Fruit fly (Drosophila melanogaster) whole organism, wandering third instar larva: ENCODE measurements around the gene CG43954.

ENCODE experiments used
- Abd-B ChIP-seq: fragments of >200 bp; optimal IDR thresholded peaks from 2 replicates; lab custom pipeline; 2017; ENCODE audit warnings: missing biosample characterization, missing genetic modification characterization
- CG9705 ChIP-seq: fragments of 200-800 bp; sonication (Bioruptor generic); optimal IDR thresholded peaks from 2 replicates; lab custom pipeline; 2018; ENCODE audit warnings: missing biosample characterization, mild to moderate bottlenecking, missing genetic modification characterization
- CrebA ChIP-seq: fragments of 200-800 bp; sonication (Bioruptor generic); optimal IDR thresholded peaks from 2 replicates; lab custom pipeline; 2016; ENCODE audit warnings: missing biosample characterization, mild to moderate bottlenecking, missing genetic modification characterization, borderline replicate concordance
- Dfd ChIP-seq: fragments of >200 bp; optimal IDR thresholded peaks from 2 replicates; lab custom pipeline; 2017; ENCODE audit warnings: missing biosample characterization, missing genetic modification characterization
- Dif ChIP-seq: fragments of 200-275, 200-300 bp; sonication (Bioruptor generic); optimal IDR thresholded peaks from 2 replicates; lab custom pipeline; 2018; ENCODE audit warnings: missing biosample characterization, missing genetic modification characterization; ENCODE audit not compliant: partially characterized antibody
- GATAd ChIP-seq: sonication (Bioruptor generic); optimal IDR thresholded peaks from 2 replicates; lab custom pipeline; 2016; ENCODE audit warnings: missing biosample characterization, missing genetic modification characterization
- Hnf4 ChIP-seq: fragments of 200-800 bp; sonication (Bioruptor generic); optimal IDR thresholded peaks from 2 replicates; lab custom pipeline; 2016; ENCODE audit warnings: missing biosample characterization, mild to moderate bottlenecking, missing genetic modification characterization
- Hr78 ChIP-seq: fragments of >200 bp; optimal IDR thresholded peaks from 2 replicates; lab custom pipeline; 2017; ENCODE audit warnings: missing biosample characterization, missing genetic modification characterization
- Hr83 ChIP-seq: fragments of 200-300 bp; sonication (Bioruptor generic); optimal IDR thresholded peaks from 2 replicates; lab custom pipeline; 2016; ENCODE audit warnings: missing biosample characterization, mild to moderate bottlenecking, missing genetic modification characterization, moderate library complexity; ENCODE audit not compliant: poor library complexity, severe bottlenecking
- Jra ChIP-seq: sonication (Bioruptor generic); optimal IDR thresholded peaks from 2 replicates; lab custom pipeline; 2016; ENCODE audit warnings: missing biosample characterization, missing genetic modification characterization
- Mio ChIP-seq: sonication (Bioruptor generic); optimal IDR thresholded peaks from 2 replicates; lab custom pipeline; 2016; ENCODE audit warnings: missing biosample characterization, missing genetic modification characterization
- Myc ChIP-seq: fragments of >200 bp; optimal IDR thresholded peaks from 2 replicates; lab custom pipeline; 2017
- N ChIP-seq: fragments of >200 bp; optimal IDR thresholded peaks from 2 replicates; lab custom pipeline; 2018; ENCODE audit warnings: missing biosample characterization, missing external identifiers, missing genetic modification characterization
- OdsH ChIP-seq: fragments of 200-800 bp; sonication (Bioruptor generic); optimal IDR thresholded peaks from 2 replicates; lab custom pipeline; 2016; ENCODE audit warnings: missing biosample characterization, mild to moderate bottlenecking, missing genetic modification characterization
- Rel ChIP-seq, 2 experiments: fragments of 200-800 bp; sonication (Bioruptor generic) in 1 of 2; optimal IDR thresholded peaks; 2 replicates in 1 of 2; 3 replicates in 1 of 2; lab custom pipeline; 2016 to 2019; ENCODE audit warnings: mild to moderate bottlenecking in 2 of 2, missing biosample characterization in 2 of 2, missing genetic modification characterization in 2 of 2, moderate library complexity in 1 of 2
- Sp1 ChIP-seq: fragments of 200-800 bp; sonication (Bioruptor generic); optimal IDR thresholded peaks from 3 replicates; lab custom pipeline; 2019; ENCODE audit warnings: missing biosample characterization, mild to moderate bottlenecking, missing genetic modification characterization, moderate library complexity
- Vsx2 ChIP-seq: fragments of 200-300, 225-300 bp; sonication (Bioruptor generic); optimal IDR thresholded peaks from 2 replicates; lab custom pipeline; 2018; ENCODE audit warnings: missing biosample characterization, missing genetic modification characterization; ENCODE audit not compliant: partially characterized antibody
- br ChIP-seq: fragments of 200-800 bp; sonication (Bioruptor generic); optimal IDR thresholded peaks from 2 replicates; lab custom pipeline; 2016; ENCODE audit warnings: missing biosample characterization, missing genetic modification characterization
- brk ChIP-seq: fragments of 200-800 bp; sonication (Bioruptor generic); optimal IDR thresholded peaks from 2 replicates; lab custom pipeline; 2016; ENCODE audit warnings: missing biosample characterization, mild to moderate bottlenecking, missing genetic modification characterization
- dl ChIP-seq, 2 experiments: fragments of 175-275, 200-275 bp in 1 of 2; fragments of 200-275 bp in 1 of 2; sonication (Bioruptor generic); optimal IDR thresholded peaks; lab custom pipeline; 2018; ENCODE audit warnings: mild to moderate bottlenecking in 2 of 2, missing biosample characterization in 2 of 2, missing genetic modification characterization in 2 of 2, moderate library complexity in 2 of 2; ENCODE audit not compliant: partially characterized antibody in 2 of 2, insufficient read depth in 1 of 2
- dsf ChIP-seq: sonication (Bioruptor generic); optimal IDR thresholded peaks from 2 replicates; lab custom pipeline; 2016; ENCODE audit warnings: missing biosample characterization, missing genetic modification characterization, borderline replicate concordance
- foxo ChIP-seq, 2 experiments: fragments of 200-800 bp; sonication (Bioruptor generic); optimal IDR thresholded peaks; 2 replicates in 1 of 2; 3 replicates in 1 of 2; lab custom pipeline; 2016 to 2017; ENCODE audit warnings: missing biosample characterization in 2 of 2, missing genetic modification characterization in 2 of 2
- fru ChIP-seq: fragments of 200-800 bp; sonication (Bioruptor generic); optimal IDR thresholded peaks from 3 replicates; lab custom pipeline; 2016; ENCODE audit warnings: missing biosample characterization, mild to moderate bottlenecking, missing genetic modification characterization
- h ChIP-seq: fragments of 200-800 bp; sonication (Bioruptor generic); optimal IDR thresholded peaks from 3 replicates; lab custom pipeline; 2016; ENCODE audit warnings: missing biosample characterization, mild to moderate bottlenecking, missing genetic modification characterization
- jim ChIP-seq: fragments of 175-275, 200-325 bp; sonication (Bioruptor generic); optimal IDR thresholded peaks from 2 replicates; lab custom pipeline; 2016; ENCODE audit warnings: missing biosample characterization, mild to moderate bottlenecking, missing genetic modification characterization
- lola ChIP-seq: fragments of >200 bp; optimal IDR thresholded peaks from 2 replicates; lab custom pipeline; 2017; ENCODE audit warnings: missing biosample characterization, missing genetic modification characterization
- psq ChIP-seq: fragments of 200-800 bp; sonication (Bioruptor generic); optimal IDR thresholded peaks from 3 replicates; lab custom pipeline; 2017; ENCODE audit warnings: missing biosample characterization, mild to moderate bottlenecking, missing genetic modification characterization, moderate library complexity
- rgr ChIP-seq: fragments of 200-800 bp; sonication (Bioruptor generic); optimal IDR thresholded peaks from 3 replicates; lab custom pipeline; 2016; ENCODE audit warnings: missing biosample characterization, mild to moderate bottlenecking, missing genetic modification characterization
- sage ChIP-seq: fragments of 200-800 bp; sonication (Bioruptor generic); optimal IDR thresholded peaks from 2 replicates; lab custom pipeline; 2016; ENCODE audit warnings: missing biosample characterization, mild to moderate bottlenecking, missing genetic modification characterization
- sv ChIP-seq: fragments of 200-800 bp; sonication (Bioruptor generic); optimal IDR thresholded peaks from 3 replicates; lab custom pipeline; 2016; ENCODE audit warnings: missing biosample characterization, missing genetic modification characterization
- tai ChIP-seq: sonication (Bioruptor generic); optimal IDR thresholded peaks from 2 replicates; lab custom pipeline; 2016; ENCODE audit warnings: missing biosample characterization, missing genetic modification characterization
- woc ChIP-seq: sonication (Bioruptor generic); optimal IDR thresholded peaks from 2 replicates; lab custom pipeline; 2016; ENCODE audit warnings: missing biosample characterization, mild to moderate bottlenecking, missing genetic modification characterization

The CG43954 gene

dm6 chr3L:16711430-16712228 lies at the start of gene CG43954, which contains the start of the genes Lasp and Dab:
CG43954 (minus strand) TSS chr3L:16711677.
Lasp (minus strand) TSS chr3L:16711677.
Dab (plus strand) TSS chr3L:16712126.
- TF ChIP-seq Rel (GFP tag; optimal IDR thresholded peaks at IDR 0.05; lab: Kevin White, UChicago), result no peak
- TF ChIP-seq Rel (tag; optimal IDR thresholded peaks at IDR 0.05; lab: Kevin White, UChicago), result peak; percentile 42
- no peak for TF ChIP-seq N (GFP tag; lab: Kevin White, UChicago)
- TF ChIP-seq Mio (GFP tag; lab: Kevin White, UChicago), result no peak
- peak; percentile 43 for TF ChIP-seq Hr83 (GFP tag; lab: Kevin White, UChicago)
- TF ChIP-seq dsf, result peak; percentile 41
- TF ChIP-seq Jra (GFP tag; lab: Kevin White, UChicago), result peak; percentile 47
- TF ChIP-seq Vsx2 (GFP tag; lab: Kevin White, UChicago), result no peak
- TF ChIP-seq foxo (GFP tag; optimal IDR thresholded peaks at IDR 0.05; lab: Kevin White, UChicago), result peak in 1 of 2 experiments; percentile 45
- peak; percentile 44 for TF ChIP-seq Sp1 (GFP tag; lab: Kevin White, UChicago)
- TF ChIP-seq jim (GFP tag; lab: Kevin White, UChicago), result no peak
- TF ChIP-seq OdsH (GFP tag; lab: Kevin White, UChicago), result no peak
- no peak for TF ChIP-seq Hr78 (GFP tag; lab: Kevin White, UChicago)
- peak; percentile 86 for TF ChIP-seq Myc (lab: Kevin White, UChicago)
- TF ChIP-seq Dif (GFP tag; lab: Kevin White, UChicago), result peak; percentile 17
- TF ChIP-seq h (GFP tag; lab: Kevin White, UChicago), result peak; percentile 56
- TF ChIP-seq fru, result no peak
- peak; percentile 41 for TF ChIP-seq rgr (GFP tag; lab: Kevin White, UChicago)
- TF ChIP-seq, all 38 proteins: peak for 10

dm6 chr3L:16760274-16760673 lies 48.8 kb upstream of the CG43954 start:
- TF ChIP-seq Sp1 (GFP tag; lab: Kevin White, UChicago) (no peak), tai (GFP tag; lab: Kevin White, UChicago) (no peak), Abd-B (GFP tag; lab: Kevin White, UChicago) (no peak), brk (GFP tag; lab: Kevin White, UChicago) (no peak), dsf (no peak), sage (GFP tag; lab: Kevin White, UChicago) (no peak), rgr (GFP tag; lab: Kevin White, UChicago) (no peak), N (GFP tag; lab: Kevin White, UChicago) (no peak), Dif (GFP tag; lab: Kevin White, UChicago) (no peak), foxo (GFP tag; optimal IDR thresholded peaks at IDR 0.05; lab: Kevin White, UChicago) (no peak), psq (GFP tag; lab: Kevin White, UChicago) (no peak), dl (GFP tag; optimal IDR thresholded peaks at IDR 0.05; lab: Kevin White, UChicago; ENCODE audit: insufficient read depth in 1 of 2, partially characterized antibody in 2 of 2) (no peak), Rel (GFP tag; optimal IDR thresholded peaks at IDR 0.05; lab: Kevin White, UChicago) (no peak), Rel (tag; optimal IDR thresholded peaks at IDR 0.05; lab: Kevin White, UChicago) (no peak), Hr78 (GFP tag; lab: Kevin White, UChicago) (no peak), Dfd (GFP tag; lab: Kevin White, UChicago) (no peak), fru (no peak), br (GFP tag; lab: Kevin White, UChicago) (no peak), Hnf4 (GFP tag; lab: Kevin White, UChicago) (no peak), lola (GFP tag; lab: Kevin White, UChicago) (no peak), Vsx2 (GFP tag; lab: Kevin White, UChicago) (no peak)

dm6 chr3L:16759483-16759882 lies 48.0 kb upstream of the CG43954 start:
- TF ChIP-seq Sp1 (GFP tag; lab: Kevin White, UChicago) (no peak), dsf (no peak), psq (GFP tag; lab: Kevin White, UChicago) (no peak), Hr83 (GFP tag; lab: Kevin White, UChicago) (no peak), Dfd (GFP tag; lab: Kevin White, UChicago) (no peak), sage (GFP tag; lab: Kevin White, UChicago) (no peak), Vsx2 (GFP tag; lab: Kevin White, UChicago) (no peak)

dm6 chr3L:16758504-16759109 lies 47.1 kb upstream of the CG43954 start:
- no peak for TF ChIP-seq GATAd
- no peak for TF ChIP-seq Vsx2 (GFP tag; lab: Kevin White, UChicago)
- no peak for TF ChIP-seq brk (GFP tag; lab: Kevin White, UChicago)
- TF ChIP-seq dl (GFP tag; optimal IDR thresholded peaks at IDR 0.05; lab: Kevin White, UChicago; ENCODE audit: insufficient read depth in 1 of 2, partially characterized antibody in 2 of 2), result no peak
- TF ChIP-seq woc (GFP tag; lab: Kevin White, UChicago), result peak; percentile 67
- peak; percentile 2 for TF ChIP-seq Jra (GFP tag; lab: Kevin White, UChicago)
- peak; percentile 67 for TF ChIP-seq br (GFP tag; lab: Kevin White, UChicago)
- TF ChIP-seq sage (GFP tag; lab: Kevin White, UChicago), result peak; percentile 34
- no peak for TF ChIP-seq lola (GFP tag; lab: Kevin White, UChicago)
- no peak for TF ChIP-seq jim (GFP tag; lab: Kevin White, UChicago)
- TF ChIP-seq tai (GFP tag; lab: Kevin White, UChicago), result no peak
- TF ChIP-seq Sp1 (GFP tag; lab: Kevin White, UChicago), result peak; percentile 44
- no peak for TF ChIP-seq sv (GFP tag; lab: Kevin White, UChicago)
- peak; percentile 23 for TF ChIP-seq psq (GFP tag; lab: Kevin White, UChicago)
- no peak for TF ChIP-seq dsf
- TF ChIP-seq CrebA, result no peak
- peak; percentile 83 for TF ChIP-seq h (GFP tag; lab: Kevin White, UChicago)
- peak in 1 of 2 experiments; percentile 65 for TF ChIP-seq foxo (GFP tag; optimal IDR thresholded peaks at IDR 0.05; lab: Kevin White, UChicago)
- TF ChIP-seq rgr (GFP tag; lab: Kevin White, UChicago), result peak; percentile 55
- TF ChIP-seq Hnf4 (GFP tag; lab: Kevin White, UChicago), result peak; percentile 53
- TF ChIP-seq CG9705 (GFP tag; lab: Kevin White, UChicago), result peak; percentile 58
- TF ChIP-seq fru, result peak; percentile 66
- no peak for TF ChIP-seq Dif (GFP tag; lab: Kevin White, UChicago)
- TF ChIP-seq OdsH (GFP tag; lab: Kevin White, UChicago), result peak; percentile 42
